Worm (Caenorhabditis elegans) whole organism, late embryonic: ENCODE results near the gene F13E9.15.
A peak's percentile ranks its signal among the peaks of the same experiment; 100 is the strongest.

ENCODE experiments used
- C08G9.2 ChIP-seq: sonication (generic microtip); optimal IDR thresholded peaks from 2 replicates; lab custom pipeline; 2016; ENCODE audit warnings: mild to moderate bottlenecking, missing genetic modification characterization, moderate library complexity, missing compliant biosample characterization
- K02D7.2 ChIP-seq: sonication (generic microtip); optimal IDR thresholded peaks from 2 replicates; lab custom pipeline; 2017; ENCODE audit warnings: mild to moderate bottlenecking, missing genetic modification characterization, missing compliant biosample characterization
- K09A11.1 ChIP-seq: sonication (generic microtip); optimal IDR thresholded peaks from 2 replicates; lab custom pipeline; 2017; ENCODE audit warnings: antibody characterized with exemption, mild to moderate bottlenecking, missing genetic modification characterization, missing compliant biosample characterization; ENCODE audit not compliant: insufficient read depth
- T23F11.4 ChIP-seq: fragments of 200-800 bp; sonication (Bioruptor generic); optimal IDR thresholded peaks from 2 replicates; lab custom pipeline; 2018; ENCODE audit warnings: mild to moderate bottlenecking, missing genetic modification characterization, missing compliant biosample characterization
- Y22D7AL.16 ChIP-seq: sonication (generic microtip); optimal IDR thresholded peaks from 2 replicates; lab custom pipeline; 2016; ENCODE audit warnings: missing genetic modification characterization, missing compliant biosample characterization
- ceh-18 ChIP-seq: sonication (generic microtip); optimal IDR thresholded peaks from 2 replicates; lab custom pipeline; 2016; ENCODE audit warnings: missing genetic modification characterization, missing compliant biosample characterization
- ceh-19 ChIP-seq: fragments of 200-800 bp; sonication (Bioruptor generic); optimal IDR thresholded peaks from 2 replicates; lab custom pipeline; 2018; ENCODE audit warnings: mild to moderate bottlenecking, missing genetic modification characterization, missing compliant biosample characterization
- ceh-24 ChIP-seq: sonication (generic microtip); optimal IDR thresholded peaks from 2 replicates; lab custom pipeline; 2016; ENCODE audit warnings: mild to moderate bottlenecking, missing genetic modification characterization, missing compliant biosample characterization
- ceh-30 ChIP-seq: fragments of 150-350 bp; optimal IDR thresholded peaks from 2 replicates; lab custom pipeline; 2014; ENCODE audit warnings: missing biosample characterization, missing genetic modification characterization
- ceh-31 ChIP-seq: sonication (generic microtip); optimal IDR thresholded peaks from 2 replicates; lab custom pipeline; 2016; ENCODE audit warnings: missing genetic modification characterization, missing compliant biosample characterization
- ceh-34 ChIP-seq: sonication (generic microtip); optimal IDR thresholded peaks from 2 replicates; lab custom pipeline; 2016; ENCODE audit warnings: mild to moderate bottlenecking, missing genetic modification characterization, missing compliant biosample characterization
- ceh-48 ChIP-seq: sonication (generic microtip); optimal IDR thresholded peaks from 2 replicates; lab custom pipeline; 2016; ENCODE audit warnings: missing genetic modification characterization, inconsistent platforms, missing compliant biosample characterization
- ceh-6 ChIP-seq: fragments of 200-800 bp; sonication (Bioruptor generic); optimal IDR thresholded peaks from 2 replicates; lab custom pipeline; 2018; ENCODE audit warnings: mild to moderate bottlenecking, missing genetic modification characterization, missing compliant biosample characterization
- ceh-9 ChIP-seq: sonication (generic microtip); optimal IDR thresholded peaks from 2 replicates; lab custom pipeline; 2016; ENCODE audit warnings: mild to moderate bottlenecking, missing genetic modification characterization, inconsistent platforms, missing compliant biosample characterization
- dmd-4 ChIP-seq: sonication (generic microtip); optimal IDR thresholded peaks from 2 replicates; lab custom pipeline; 2016; ENCODE audit warnings: borderline replicate concordance, missing genetic modification characterization, missing compliant biosample characterization
- elt-2 ChIP-seq: sonication (generic microtip); optimal IDR thresholded peaks from 2 replicates; lab custom pipeline; 2016; ENCODE audit warnings: missing genetic modification reagents, missing genetic modification characterization, missing compliant biosample characterization
- elt-4 ChIP-seq: sonication (generic microtip); optimal IDR thresholded peaks from 2 replicates; lab custom pipeline; 2016; ENCODE audit warnings: missing genetic modification characterization, missing compliant biosample characterization
- eyg-1 ChIP-seq: sonication (generic microtip); optimal IDR thresholded peaks from 2 replicates; lab custom pipeline; 2016; ENCODE audit warnings: missing genotype, missing genetic modification characterization, missing compliant biosample characterization
- fax-1 ChIP-seq: sonication (generic microtip); optimal IDR thresholded peaks from 2 replicates; lab custom pipeline; 2016; ENCODE audit warnings: missing genotype, missing genetic modification characterization, missing compliant biosample characterization
- gmeb-2 ChIP-seq: sonication (generic microtip); optimal IDR thresholded peaks from 2 replicates; lab custom pipeline; 2016; ENCODE audit warnings: missing genetic modification characterization, inconsistent platforms, missing compliant biosample characterization
- hlh-13 ChIP-seq: fragments of 200-800 bp; sonication (Bioruptor generic); optimal IDR thresholded peaks from 2 replicates; lab custom pipeline; 2018; ENCODE audit warnings: mild to moderate bottlenecking, missing genetic modification characterization, missing compliant biosample characterization
- hlh-15 ChIP-seq: sonication (generic microtip); optimal IDR thresholded peaks from 2 replicates; lab custom pipeline; 2016; ENCODE audit warnings: missing genetic modification characterization, missing compliant biosample characterization
- hlh-30 ChIP-seq: sonication (generic microtip); optimal IDR thresholded peaks from 2 replicates; lab custom pipeline; 2017; ENCODE audit warnings: antibody characterized with exemption, missing genetic modification characterization, missing compliant biosample characterization; ENCODE audit not compliant: insufficient read depth
- lim-6 ChIP-seq: sonication (generic microtip); optimal IDR thresholded peaks from 2 replicates; lab custom pipeline; 2016; ENCODE audit warnings: missing genetic modification characterization, missing compliant biosample characterization
- mec-3 ChIP-seq: sonication (generic microtip); optimal IDR thresholded peaks from 2 replicates; lab custom pipeline; 2016; ENCODE audit warnings: borderline replicate concordance, missing genetic modification characterization, missing compliant biosample characterization
- nfya-1 ChIP-seq: sonication (generic microtip); optimal IDR thresholded peaks from 2 replicates; lab custom pipeline; 2017; ENCODE audit warnings: missing genetic modification characterization, mild to moderate bottlenecking, missing compliant biosample characterization, antibody characterized with exemption, moderate library complexity
- nhr-11 ChIP-seq: fragments of 150-350 bp; optimal IDR thresholded peaks from 2 replicates; lab custom pipeline; 2014; ENCODE audit warnings: missing biosample characterization, missing genetic modification characterization
- nhr-232 ChIP-seq: sonication (generic microtip); optimal IDR thresholded peaks from 2 replicates; lab custom pipeline; 2016; ENCODE audit warnings: missing genetic modification characterization, missing compliant biosample characterization
- npax-4 ChIP-seq: sonication (generic microtip); optimal IDR thresholded peaks from 2 replicates; lab custom pipeline; 2016; ENCODE audit warnings: missing genetic modification characterization, missing compliant biosample characterization
- pax-1 ChIP-seq: fragments of 150-350 bp; optimal IDR thresholded peaks from 2 replicates; lab custom pipeline; 2014; ENCODE audit warnings: missing biosample characterization, missing genetic modification characterization
- pha-2 ChIP-seq: sonication (generic microtip); optimal IDR thresholded peaks from 2 replicates; lab custom pipeline; 2017; ENCODE audit warnings: mild to moderate bottlenecking, missing genetic modification characterization, missing compliant biosample characterization
- pqm-1 ChIP-seq: sonication (generic microtip); optimal IDR thresholded peaks from 2 replicates; lab custom pipeline; 2016; ENCODE audit warnings: missing genetic modification characterization, missing compliant biosample characterization
- rnt-1 ChIP-seq: sonication (generic microtip); optimal IDR thresholded peaks from 2 replicates; lab custom pipeline; 2016; ENCODE audit warnings: missing genetic modification characterization, missing compliant biosample characterization
- sdc-2 ChIP-seq: sonication (generic microtip); optimal IDR thresholded peaks from 2 replicates; lab custom pipeline; 2016; ENCODE audit warnings: missing genotype, missing genetic modification characterization, missing compliant biosample characterization
- sox-4 ChIP-seq: sonication (generic microtip); optimal IDR thresholded peaks from 2 replicates; lab custom pipeline; 2017; ENCODE audit warnings: mild to moderate bottlenecking, missing genetic modification characterization, inconsistent platforms, missing compliant biosample characterization
- tbx-2 ChIP-seq: sonication (generic microtip); optimal IDR thresholded peaks from 2 replicates; lab custom pipeline; 2016; ENCODE audit warnings: missing genetic modification characterization, missing compliant biosample characterization
- unc-3 ChIP-seq, 2 experiments: fragments of 200-800 bp in 1 of 2; sonication (Bioruptor generic) in 1 of 2; sonication (generic microtip) in 1 of 2; conservative IDR thresholded peaks in 1 of 2; optimal IDR thresholded peaks in 1 of 2; 2 replicates each; pipeline versions ENCODE4 v1.3.6 to Lab custom; 2016 to 2022; ENCODE audit warnings: missing compliant biosample characterization in 2 of 2, missing genetic modification characterization in 2 of 2, missing genetic modification reagents in 1 of 2
- unc-42 ChIP-seq: sonication (generic microtip); optimal IDR thresholded peaks from 2 replicates; lab custom pipeline; 2016; ENCODE audit warnings: missing genotype, missing genetic modification characterization, missing compliant biosample characterization
- unc-55 ChIP-seq: sonication (generic microtip); optimal IDR thresholded peaks from 2 replicates; lab custom pipeline; 2017; ENCODE audit warnings: missing biosample characterization, missing genetic modification reagents, missing genetic modification characterization
- zip-5 ChIP-seq: sonication (generic microtip); optimal IDR thresholded peaks from 2 replicates; lab custom pipeline; 2016; ENCODE audit warnings: missing genetic modification characterization, missing compliant biosample characterization
- ztf-16 ChIP-seq: sonication (generic microtip); optimal IDR thresholded peaks from 2 replicates; lab custom pipeline; 2017; ENCODE audit warnings: missing genetic modification characterization, missing compliant biosample characterization

Gene F13E9.15

DNA sequence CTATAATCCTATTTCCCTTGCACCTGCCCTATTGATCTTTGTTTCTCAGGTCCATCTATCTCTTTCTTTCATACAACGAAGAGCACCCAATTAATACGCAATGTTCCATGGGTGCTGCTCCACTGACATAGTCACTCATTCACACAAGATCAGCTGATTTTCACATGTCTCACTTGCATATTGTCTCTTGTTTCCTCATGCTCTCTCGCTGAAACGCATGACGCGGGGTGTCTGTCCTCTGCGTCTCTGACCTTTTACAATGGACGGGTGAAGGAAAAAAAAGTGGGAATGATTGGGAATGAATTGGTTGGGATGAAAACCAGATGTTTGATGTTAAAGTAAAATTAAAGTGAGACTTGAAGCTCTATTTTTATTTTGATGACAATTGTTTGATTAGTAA, 45.7 kb upstream of the F13E9.15 start (continued):
- TF ChIP-seq ceh-6 (GFP tag; lab: Kevin White, UChicago) (no peak), ceh-48 (tag; lab: Kevin White, UChicago) (peak; percentile 6), ceh-34 (peak; percentile 37)

DNA sequence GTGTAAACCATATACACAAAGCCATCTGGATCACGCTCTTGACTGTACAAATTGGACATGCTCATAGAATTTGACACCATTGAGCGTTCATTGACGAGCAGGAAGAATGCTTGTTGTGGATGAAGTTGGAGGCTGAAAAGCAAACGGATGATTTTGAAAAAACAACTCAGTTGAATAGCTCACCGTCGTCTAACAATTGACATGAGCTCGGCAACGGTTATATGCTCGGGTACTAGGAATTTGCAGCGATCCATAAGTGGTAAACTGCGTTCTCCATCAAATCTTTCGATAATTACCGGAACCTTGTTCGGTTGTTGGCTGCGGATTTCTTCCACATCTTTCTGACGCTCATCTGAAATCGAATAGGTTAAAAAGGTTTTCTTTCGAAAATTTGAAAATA, 45.1 kb upstream of the F13E9.15 start:
- TF ChIP-seq C08G9.2 (tag; lab: Kevin White, UChicago) (no peak), eyg-1 (tag; lab: Kevin White, UChicago) (no peak), hlh-15 (tag; lab: Kevin White, UChicago) (no peak), tbx-2 (tag; lab: Kevin White, UChicago) (no peak), sox-4 (tag; lab: Kevin White, UChicago) (no peak)

DNA sequence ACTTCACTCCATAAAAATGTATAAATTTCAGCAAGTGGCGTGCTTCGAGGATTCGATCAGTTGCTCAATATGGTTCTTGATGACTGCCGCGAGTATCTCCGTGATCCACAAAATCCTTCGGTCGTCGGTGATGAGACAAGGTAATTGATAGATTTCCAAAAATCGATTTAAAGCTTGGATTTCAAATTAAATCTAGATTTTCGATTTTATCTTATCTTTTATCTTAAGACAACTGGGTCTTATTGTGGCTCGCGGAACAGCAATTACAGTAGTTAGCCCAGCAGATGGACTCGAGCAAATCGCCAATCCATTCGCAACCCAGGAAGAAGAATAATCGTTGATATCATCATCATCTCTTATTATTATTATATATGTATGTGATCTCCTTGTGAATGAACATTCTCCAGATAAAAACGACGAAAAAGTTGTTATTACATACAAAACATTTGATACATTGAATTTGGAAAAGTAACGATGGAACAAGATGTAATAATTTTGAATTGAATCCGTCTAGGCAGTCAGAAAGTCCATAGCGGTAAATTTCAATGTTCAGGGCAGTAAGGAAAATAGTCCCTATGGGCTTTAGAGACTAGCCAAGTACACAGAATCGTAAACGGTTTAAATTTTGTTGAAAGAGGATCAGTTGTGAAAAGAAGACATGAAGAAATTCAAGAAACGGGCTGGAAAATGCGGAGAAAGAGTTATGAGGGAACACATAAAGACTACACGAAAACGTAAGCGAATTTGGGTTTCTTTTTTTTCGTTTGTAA, 44.3 kb upstream of the F13E9.15 start:
- TF ChIP-seq sdc-2 (tag; lab: Kevin White, UChicago) (no peak), pqm-1 (tag; lab: Kevin White, UChicago) (no peak), pax-1 (tag; lab: Kevin White, UChicago) (no peak), pha-2 (tag; lab: Kevin White, UChicago) (no peak), elt-4 (tag; lab: Kevin White, UChicago) (no peak), ceh-31 (tag; lab: Kevin White, UChicago) (no peak), hlh-13 (GFP tag; lab: Kevin White, UChicago) (no peak), K02D7.2 (tag; lab: Kevin White, UChicago) (no peak), T23F11.4 (GFP tag; lab: Kevin White, UChicago) (no peak), ceh-48 (tag; lab: Kevin White, UChicago) (no peak), Y22D7AL.16 (tag; lab: Kevin White, UChicago) (no peak), mec-3 (no peak), ztf-16 (tag; lab: Kevin White, UChicago) (no peak)

DNA sequence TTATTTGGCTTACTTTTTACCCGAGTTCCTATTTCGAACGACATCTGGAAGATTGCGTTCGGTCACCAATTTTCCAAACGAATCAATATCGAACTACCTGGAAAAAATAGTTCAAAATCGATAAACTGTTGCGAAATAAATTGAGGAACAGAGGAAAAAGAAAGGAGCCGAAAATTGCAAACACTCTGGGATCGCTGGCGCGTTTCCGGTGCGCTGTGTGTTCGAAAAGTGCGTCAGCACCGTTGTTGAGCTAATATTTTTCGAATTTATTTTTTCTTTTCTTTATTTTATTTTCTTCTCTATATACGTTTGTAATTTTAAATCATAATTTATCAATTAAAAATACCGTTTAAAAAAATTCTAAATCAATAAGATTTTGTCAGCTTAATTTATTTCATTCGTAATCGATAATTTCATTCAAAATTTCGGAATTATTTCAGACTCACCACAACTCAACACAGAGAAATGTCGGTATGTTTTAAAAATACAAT, 43.4 kb upstream of the F13E9.15 start, which contains the start of the genes dnc-1 and lsm-7:
Gene dnc-1, minus strand, starts transcription at position 142 of the 491 bp plus-strand sequence.
Gene lsm-7, plus strand, starts transcription at position 441 of the 491 bp plus-strand sequence.
- TF ChIP-seq unc-55 (no peak), pqm-1 (tag; lab: Kevin White, UChicago) (no peak), unc-42 (tag; lab: Kevin White, UChicago) (peak; percentile 8), sox-4 (tag; lab: Kevin White, UChicago) (no peak), sdc-2 (tag; lab: Kevin White, UChicago) (no peak), hlh-30 (tag; lab: Kevin White, UChicago) (no peak), nhr-11 (tag; lab: Kevin White, UChicago) (no peak), ceh-48 (tag; lab: Kevin White, UChicago) (peak; percentile 36), lim-6 (tag; lab: Kevin White, UChicago) (no peak), nfya-1 (tag; lab: Kevin White, UChicago) (peak; percentile 32), ceh-31 (tag; lab: Kevin White, UChicago) (peak; percentile 20), T23F11.4 (GFP tag; lab: Kevin White, UChicago) (peak; percentile 11), ceh-24 (tag; lab: Kevin White, UChicago) (no peak), elt-2 (tag; lab: Kevin White, UChicago) (peak; percentile 37), tbx-2 (tag; lab: Kevin White, UChicago) (peak; percentile 35), dmd-4 (no peak), K09A11.1 (peak; percentile 16)

DNA sequence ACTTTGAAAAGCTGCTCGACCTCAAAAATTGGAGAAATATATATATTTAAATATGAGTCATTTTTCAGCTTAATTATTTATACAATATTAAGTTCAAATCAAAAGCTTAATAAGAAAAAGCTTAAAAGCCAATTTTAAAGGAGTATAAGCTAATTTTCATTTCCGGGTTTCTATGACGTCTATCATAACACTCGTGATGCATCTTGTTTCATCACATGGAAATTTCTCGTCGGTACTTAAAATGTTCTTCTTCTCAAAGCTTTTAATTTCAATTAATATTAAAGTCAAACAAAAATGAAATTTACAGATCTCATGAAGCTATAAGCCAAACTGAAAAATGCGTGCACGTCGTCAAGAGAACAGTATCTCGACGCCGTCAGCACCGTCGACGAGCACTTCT, 30.1 kb upstream of the F13E9.15 start, which contains the start of gene rbr-2:
Gene rbr-2, plus strand, starts transcription at position 301 of the 400 bp plus-strand sequence.
- no peak for TF ChIP-seq pha-2 (tag; lab: Kevin White, UChicago)
- TF ChIP-seq unc-3 (GFP tag; conservative IDR thresholded peaks at IDR 0.05; lab: Robert Waterston, UW) = no peak
- no peak for TF ChIP-seq unc-3 (tag; optimal IDR thresholded peaks at IDR 0.05; lab: Kevin White, UChicago)
- no peak for TF ChIP-seq ceh-30 (tag; lab: Kevin White, UChicago)
- TF ChIP-seq nfya-1 (tag; lab: Kevin White, UChicago) = no peak
- TF ChIP-seq rnt-1 = no peak
- no peak for TF ChIP-seq npax-4 (tag; lab: Kevin White, UChicago)
- no peak for TF ChIP-seq fax-1 (tag; lab: Kevin White, UChicago)
- TF ChIP-seq ceh-19 (GFP tag; lab: Kevin White, UChicago) = no peak
- TF ChIP-seq hlh-15 (tag; lab: Kevin White, UChicago) = no peak
- TF ChIP-seq ceh-9 = no peak
- TF ChIP-seq zip-5 = no peak
- TF ChIP-seq gmeb-2 (tag; lab: Kevin White, UChicago) = no peak
- no peak for TF ChIP-seq ceh-18 (tag; lab: Kevin White, UChicago)
- no peak for TF ChIP-seq nhr-232 (tag; lab: Kevin White, UChicago)
- TF ChIP-seq K09A11.1 = no peak
- TF ChIP-seq K02D7.2 (tag; lab: Kevin White, UChicago) = no peak
- no peak for TF ChIP-seq mec-3
